Worm (Caenorhabditis elegans) whole organism, young adult: ENCODE measurements around the gene T05C12.15.

Experiments used
- B0035.1 ChIP-seq: sonication (generic microtip); optimal IDR thresholded peaks from 2 replicates; lab custom pipeline; 2016; ENCODE audit warnings: missing genetic modification characterization, mild to moderate bottlenecking, missing compliant biosample characterization, missing genotype, missing genetic modification reagents
- F33H1.4 ChIP-seq: fragments of 200-800 bp; sonication (Bioruptor generic); IDR thresholded peaks from 2 replicates; pipeline ENCODE4 v1.3.6; 2022; ENCODE audit warnings: missing genetic modification reagents, missing genetic modification characterization, missing compliant biosample characterization
- K11D2.4 ChIP-seq: fragments of 200-800 bp; sonication (Bioruptor generic); IDR thresholded peaks from 2 replicates; pipeline ENCODE4 v1.3.6; 2022; ENCODE audit warnings: missing genetic modification reagents, missing genetic modification characterization, missing compliant biosample characterization
- Y95B8A.8 ChIP-seq: fragments of 200-800 bp; sonication (Bioruptor generic); IDR thresholded peaks from 2 replicates; pipeline ENCODE4 v1.3.6; 2022; ENCODE audit warnings: missing genetic modification reagents, missing genetic modification characterization, missing compliant biosample characterization
- ama-1 ChIP-seq, 3 experiments: fragments of 150-350 bp in 1 of 3; sonication (generic microtip) in 2 of 3; optimal IDR thresholded peaks; 2 replicates each; lab custom pipeline; 2014 to 2018; ENCODE audit warnings: missing biosample characterization in 2 of 3, missing genetic modification characterization in 2 of 3, missing genetic modification reagents in 2 of 3
- atf-7 ChIP-seq: sonication (generic microtip); optimal IDR thresholded peaks from 2 replicates; lab custom pipeline; 2017; ENCODE audit warnings: mild to moderate bottlenecking, missing genetic modification characterization, missing compliant biosample characterization
- bed-1 ChIP-seq: fragments of 200-800 bp; sonication (Bioruptor generic); IDR thresholded peaks from 2 replicates; pipeline ENCODE4 v1.3.6; 2022; ENCODE audit warnings: missing genetic modification reagents, missing genetic modification characterization, missing compliant biosample characterization
- ccch-3 ChIP-seq: fragments of 200-800 bp; sonication (Bioruptor generic); optimal IDR thresholded peaks from 2 replicates; lab custom pipeline; 2018; ENCODE audit warnings: mild to moderate bottlenecking, missing genetic modification characterization, missing compliant biosample characterization
- cebp-1 ChIP-seq, 2 experiments: fragments of 200-800 bp in 1 of 2; sonication (Bioruptor generic) in 1 of 2; sonication (generic microtip) in 1 of 2; IDR thresholded peaks in 1 of 2; optimal IDR thresholded peaks in 1 of 2; 2 replicates each; pipeline versions ENCODE4 v1.3.6 to Lab custom; 2017 to 2022; ENCODE audit warnings: missing compliant biosample characterization in 2 of 2, missing genetic modification characterization in 2 of 2, mild to moderate bottlenecking in 1 of 2, missing genetic modification reagents in 1 of 2, moderate library complexity in 1 of 2
- cebp-2 ChIP-seq: fragments of 200-800 bp; sonication (Bioruptor generic); IDR thresholded peaks from 2 replicates; pipeline ENCODE4 v1.3.6; 2022; ENCODE audit warnings: missing genetic modification characterization, missing compliant biosample characterization
- ceh-58 ChIP-seq: fragments of 200-800 bp; sonication (Bioruptor generic); IDR thresholded peaks from 2 replicates; pipeline ENCODE4 v1.3.6; 2022; ENCODE audit warnings: missing genetic modification characterization, missing compliant biosample characterization
- chd-7 ChIP-seq: sonication (generic microtip); optimal IDR thresholded peaks from 2 replicates; lab custom pipeline; 2016; ENCODE audit warnings: mild to moderate bottlenecking, missing genetic modification characterization, moderate library complexity, missing compliant biosample characterization
- dox-1 ChIP-seq: fragments of 200-800 bp; sonication (Bioruptor generic); IDR thresholded peaks from 2 replicates; pipeline ENCODE4 v1.3.6; 2022; ENCODE audit warnings: missing genetic modification reagents, missing genetic modification characterization, missing compliant biosample characterization
- dpl-1 ChIP-seq: fragments of 150-350 bp; optimal IDR thresholded peaks from 2 replicates; lab custom pipeline; 2014; ENCODE audit warnings: missing biosample characterization, missing genetic modification reagents, missing genetic modification characterization
- ekl-4 ChIP-seq: fragments of 200-800 bp; sonication (Bioruptor generic); IDR thresholded peaks from 2 replicates; pipeline ENCODE4 v1.3.6; 2022; ENCODE audit warnings: missing genetic modification reagents, missing genetic modification characterization, missing compliant biosample characterization
- ets-4 ChIP-seq: fragments of 200-800 bp; sonication (Bioruptor generic); optimal IDR thresholded peaks from 2 replicates; lab custom pipeline; 2018; ENCODE audit warnings: mild to moderate bottlenecking, missing genetic modification characterization, missing compliant biosample characterization
- fkh-3 ChIP-seq: sonication (generic microtip); optimal IDR thresholded peaks from 2 replicates; lab custom pipeline; 2016; ENCODE audit warnings: mild to moderate bottlenecking, missing genetic modification characterization, missing compliant biosample characterization
- him-1 ChIP-seq: sonication (generic microtip); optimal IDR thresholded peaks from 2 replicates; lab custom pipeline; 2016; ENCODE audit warnings: missing genotype, missing genetic modification reagents, missing genetic modification characterization, missing compliant biosample characterization
- hmg-20 ChIP-seq: fragments of 200-800 bp; sonication (Bioruptor generic); IDR thresholded peaks from 2 replicates; pipeline ENCODE4 v1.3.6; 2022; ENCODE audit warnings: missing genetic modification reagents, missing genetic modification characterization, missing compliant biosample characterization
- lag-1 ChIP-seq: fragments of 200-800 bp; sonication (Bioruptor generic); IDR thresholded peaks from 2 replicates; pipeline ENCODE4 v1.3.6; 2022; ENCODE audit warnings: missing genetic modification reagents, missing genetic modification characterization, missing compliant biosample characterization
- lin-26 ChIP-seq: fragments of 200-800 bp; sonication (Bioruptor generic); IDR thresholded peaks from 2 replicates; pipeline ENCODE4 v1.3.6; 2022; ENCODE audit warnings: missing genetic modification reagents, missing genetic modification characterization, missing compliant biosample characterization
- lin-54 ChIP-seq: fragments of 200-800 bp; sonication (Bioruptor generic); optimal IDR thresholded peaks from 2 replicates; lab custom pipeline; 2018; ENCODE audit warnings: mild to moderate bottlenecking, missing genetic modification characterization, missing compliant biosample characterization
- lsl-1 ChIP-seq: fragments of 200-800 bp; sonication (Bioruptor generic); optimal IDR thresholded peaks from 2 replicates; lab custom pipeline; 2018; ENCODE audit warnings: mild to moderate bottlenecking, missing genetic modification characterization, moderate library complexity, missing compliant biosample characterization
- madf-8 ChIP-seq: fragments of 200-800 bp; sonication (Bioruptor generic); conservative IDR thresholded peaks from 2 replicates; pipeline ENCODE4 v1.3.6; 2022; ENCODE audit warnings: missing genetic modification reagents, missing genetic modification characterization, missing compliant biosample characterization
- mcd-1 ChIP-seq: fragments of 200-800 bp; sonication (Bioruptor generic); IDR thresholded peaks from 2 replicates; pipeline ENCODE4 v1.3.6; 2022; ENCODE audit warnings: missing genetic modification reagents, missing genetic modification characterization, missing compliant biosample characterization
- nfya-1 ChIP-seq: sonication (generic microtip); optimal IDR thresholded peaks from 2 replicates; lab custom pipeline; 2017; ENCODE audit warnings: antibody characterized with exemption, missing compliant biosample characterization, missing genetic modification characterization, borderline replicate concordance; ENCODE audit not compliant: insufficient read depth
- nfyb-1 ChIP-seq: fragments of 200-800 bp; sonication (Bioruptor generic); IDR thresholded peaks from 2 replicates; pipeline ENCODE4 v1.3.6; 2022; ENCODE audit warnings: missing genetic modification reagents, missing genetic modification characterization, missing compliant biosample characterization
- nhr-27 ChIP-seq: fragments of 200-800 bp; sonication (Bioruptor generic); optimal IDR thresholded peaks from 2 replicates; lab custom pipeline; 2018; ENCODE audit warnings: mild to moderate bottlenecking, missing genetic modification characterization, moderate library complexity, missing compliant biosample characterization
- nhr-80 ChIP-seq: sonication (generic microtip); optimal IDR thresholded peaks from 2 replicates; lab custom pipeline; 2016; ENCODE audit warnings: missing genetic modification characterization, missing compliant biosample characterization
- repo-1 ChIP-seq: sonication (generic microtip); optimal IDR thresholded peaks from 2 replicates; lab custom pipeline; 2017; ENCODE audit warnings: mild to moderate bottlenecking, missing genetic modification characterization, missing compliant biosample characterization
- snpc-1.1 ChIP-seq: sonication (generic microtip); optimal IDR thresholded peaks from 2 replicates; lab custom pipeline; 2017; ENCODE audit warnings: missing genetic modification characterization, mild to moderate bottlenecking, missing compliant biosample characterization, antibody characterized with exemption, moderate library complexity, missing genotype, missing genetic modification reagents; ENCODE audit not compliant: insufficient read depth
- snpc-1.3 ChIP-seq: sonication (generic microtip); optimal IDR thresholded peaks from 2 replicates; lab custom pipeline; 2017; ENCODE audit warnings: missing genetic modification characterization, mild to moderate bottlenecking, missing compliant biosample characterization, antibody characterized with exemption, moderate library complexity, missing genotype, missing genetic modification reagents; ENCODE audit not compliant: insufficient read depth
- tbp1 ChIP-seq: fragments of 200-800 bp; sonication (Bioruptor generic); optimal IDR thresholded peaks from 2 replicates; lab custom pipeline; 2018; ENCODE audit warnings: mild to moderate bottlenecking, missing genetic modification characterization, missing compliant biosample characterization
- xnd-1 ChIP-seq: sonication (generic microtip); optimal IDR thresholded peaks from 2 replicates; lab custom pipeline; 2016; ENCODE audit warnings: missing genotype, missing genetic modification reagents, missing genetic modification characterization, missing compliant biosample characterization
- ztf-25 ChIP-seq: fragments of 200-800 bp; sonication (Bioruptor generic); IDR thresholded peaks from 2 replicates; pipeline ENCODE4 v1.3.6; 2022; ENCODE audit warnings: missing genetic modification reagents, missing genetic modification characterization, missing compliant biosample characterization
- ztf-26 ChIP-seq: sonication (generic microtip); optimal IDR thresholded peaks from 2 replicates; lab custom pipeline; 2017; ENCODE audit warnings: missing genetic modification characterization, missing compliant biosample characterization

Gene T05C12.15

ce11 chrII:8126617-8127016, 42.8 kb upstream of the T05C12.15 start:
- TF ChIP-seq ceh-58 (GFP tag; lab: Robert Waterston, UW) (no peak), lag-1 (GFP tag; lab: Robert Waterston, UW) (no peak), snpc-1.1 (tag; lab: Kevin White, UChicago) (no peak), ztf-26 (tag; lab: Kevin White, UChicago) (no peak), mcd-1 (GFP tag; lab: Robert Waterston, UW) (no peak), nfyb-1 (GFP tag; lab: Robert Waterston, UW) (no peak), ama-1 (optimal IDR thresholded peaks at IDR 0.05; lab: Kevin White, UChicago) (no peak), ama-1 (GFP tag; optimal IDR thresholded peaks at IDR 0.05; lab: Kevin White, UChicago) (no peak), lin-54 (GFP tag; lab: Kevin White, UChicago) (no peak), B0035.1 (tag; lab: Kevin White, UChicago) (no peak), dpl-1 (GFP tag; lab: Kevin White, UChicago) (no peak), cebp-1 (GFP tag; IDR thresholded peaks at IDR 0.05; lab: Robert Waterston, UW) (no peak), cebp-1 (tag; optimal IDR thresholded peaks at IDR 0.05; lab: Kevin White, UChicago) (no peak), cebp-2 (GFP tag; lab: Robert Waterston, UW) (no peak), nfya-1 (tag; lab: Kevin White, UChicago) (no peak), fkh-3 (no peak), ccch-3 (no peak), ztf-25 (GFP tag; lab: Robert Waterston, UW) (no peak), hmg-20 (GFP tag; lab: Robert Waterston, UW) (no peak), dox-1 (no peak), ekl-4 (no peak), K11D2.4 (no peak)

DNA sequence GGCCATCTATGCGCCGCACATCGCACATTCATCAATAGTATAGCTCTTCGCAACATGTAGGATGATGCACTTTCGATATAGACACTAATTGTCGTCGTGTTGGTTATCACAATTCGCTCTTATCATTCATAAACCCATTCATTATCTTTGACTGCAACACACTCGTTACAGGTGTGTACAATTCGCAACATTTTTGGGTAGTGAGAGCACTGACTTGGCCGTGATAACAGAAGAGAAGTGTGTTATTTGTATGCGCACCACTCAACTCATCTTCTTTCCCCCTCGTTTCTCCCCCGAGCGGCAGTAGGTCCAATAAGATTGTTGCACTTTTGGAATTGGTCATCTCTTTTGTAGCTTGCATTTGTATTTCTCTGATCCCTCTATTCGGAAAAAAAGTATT, 42.1 kb upstream of the T05C12.15 start:
- TF ChIP-seq tbp1 (GFP tag; lab: Kevin White, UChicago) (no peak), ets-4 (peak; percentile 73), chd-7 (tag; lab: Kevin White, UChicago) (no peak), repo-1 (tag; lab: Kevin White, UChicago) (no peak), atf-7 (no peak), nhr-27 (tag; lab: Kevin White, UChicago) (no peak), Y95B8A.8 (GFP tag; lab: Robert Waterston, UW) (no peak), nhr-80 (tag; lab: Kevin White, UChicago) (peak; percentile 95), him-1 (tag; lab: Kevin White, UChicago) (no peak), lin-26 (GFP tag; lab: Robert Waterston, UW) (no peak), nfyb-1 (GFP tag; lab: Robert Waterston, UW) (0 out of 2 replicates have a peak, but pooled peaks have one; percentile 14), bed-1 (no peak)

DNA sequence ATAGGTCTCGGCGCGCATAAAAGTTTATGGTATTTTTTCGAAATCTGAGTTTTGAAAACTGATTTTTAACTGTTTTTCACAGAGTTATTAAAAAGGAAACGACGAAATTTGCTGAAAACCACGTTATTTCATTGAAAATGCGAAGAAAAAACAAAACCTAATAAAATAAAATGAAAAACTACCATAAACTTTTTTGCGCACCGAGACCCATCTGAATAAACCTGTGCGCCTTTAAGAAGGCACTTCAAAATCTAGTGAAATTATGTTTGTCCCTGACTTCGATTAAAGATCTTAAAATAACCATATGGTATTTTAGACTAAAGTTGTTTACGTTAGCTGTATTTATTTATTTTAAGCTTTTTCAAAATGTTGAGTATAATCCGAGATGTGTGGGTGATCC, 41.6 kb upstream of the T05C12.15 start:
- TF ChIP-seq ztf-26 (tag; lab: Kevin White, UChicago) (no peak), B0035.1 (tag; lab: Kevin White, UChicago) (no peak), ceh-58 (GFP tag; lab: Robert Waterston, UW) (no peak), lsl-1 (GFP tag; lab: Kevin White, UChicago) (peak; percentile 70), xnd-1 (peak; percentile 55), madf-8 (GFP tag; lab: Robert Waterston, UW) (no peak), F33H1.4 (GFP tag; lab: Robert Waterston, UW) (peak; percentile 63), snpc-1.3 (no peak)
- TF ChIP-seq, all 124 proteins: peak for 3
